Worm (Caenorhabditis elegans) whole organism, L2 larva: ENCODE data around the gene ctps-1.

Source experiments
- C34F6.9 ChIP-seq: fragments of 150-350 bp; optimal IDR thresholded peaks from 2 replicates; lab custom pipeline; 2014; ENCODE audit warnings: missing biosample characterization, missing genetic modification characterization
- F13H6.1 ChIP-seq: sonication (generic microtip); optimal IDR thresholded peaks from 2 replicates; lab custom pipeline; 2016; ENCODE audit warnings: missing genetic modification characterization, missing compliant biosample characterization
- R02D3.7 ChIP-seq: fragments of 150-350 bp; optimal IDR thresholded peaks from 2 replicates; lab custom pipeline; 2014; ENCODE audit warnings: missing biosample characterization, missing genetic modification characterization
- alr-1 ChIP-seq: fragments of 150-350 bp; optimal IDR thresholded peaks from 2 replicates; lab custom pipeline; 2014; ENCODE audit warnings: missing biosample characterization, missing genetic modification characterization
- blmp-1 ChIP-seq: sonication (generic microtip); optimal IDR thresholded peaks from 2 replicates; lab custom pipeline; 2017; ENCODE audit warnings: missing genetic modification characterization, mild to moderate bottlenecking, missing compliant biosample characterization, antibody characterized with exemption, moderate library complexity; ENCODE audit not compliant: insufficient read depth
- ceh-16 ChIP-seq: fragments of 150-350 bp; optimal IDR thresholded peaks from 2 replicates; lab custom pipeline; 2014; ENCODE audit warnings: missing biosample characterization, missing genetic modification characterization
- ceh-82 ChIP-seq: fragments of 150-350 bp; optimal IDR thresholded peaks from 2 replicates; lab custom pipeline; 2014; ENCODE audit warnings: missing biosample characterization, missing genetic modification characterization
- crh-2 ChIP-seq: sonication (generic microtip); optimal IDR thresholded peaks from 2 replicates; lab custom pipeline; 2017; ENCODE audit warnings: missing biosample characterization, missing genetic modification characterization
- dmd-4 ChIP-seq: sonication (generic microtip); optimal IDR thresholded peaks from 2 replicates; lab custom pipeline; 2017; ENCODE audit warnings: missing biosample characterization, missing genetic modification characterization
- elt-1 ChIP-seq: fragments of 150-350 bp; optimal IDR thresholded peaks from 2 replicates; lab custom pipeline; 2014; ENCODE audit warnings: missing biosample characterization, missing genetic modification characterization
- elt-3 ChIP-seq: sonication (generic microtip); optimal IDR thresholded peaks from 2 replicates; lab custom pipeline; 2017; ENCODE audit warnings: missing biosample characterization, missing genetic modification characterization
- fos-1 ChIP-seq: fragments of 150-350 bp; optimal IDR thresholded peaks from 2 replicates; lab custom pipeline; 2014; ENCODE audit warnings: missing biosample characterization, missing genetic modification characterization
- gmeb-1 ChIP-seq: fragments of 150-350 bp; optimal IDR thresholded peaks from 2 replicates; lab custom pipeline; 2014; ENCODE audit warnings: missing biosample characterization, missing genetic modification characterization
- lin-39 ChIP-seq: fragments of 150-350 bp; optimal IDR thresholded peaks from 2 replicates; lab custom pipeline; 2014; ENCODE audit warnings: missing biosample characterization, missing genetic modification reagents, missing genetic modification characterization
- lsy-2 ChIP-seq, 2 experiments: fragments of 150-350 bp in 1 of 2; sonication (generic microtip) in 1 of 2; optimal IDR thresholded peaks; 2 replicates each; lab custom pipeline; 2014 to 2017; ENCODE audit warnings: missing biosample characterization in 2 of 2, missing genetic modification characterization in 2 of 2
- mab-5 ChIP-seq: fragments of 150-350 bp; optimal IDR thresholded peaks from 2 replicates; lab custom pipeline; 2014; ENCODE audit warnings: missing biosample characterization, missing genetic modification characterization
- mbf-1 ChIP-seq: sonication (generic microtip); optimal IDR thresholded peaks from 2 replicates; lab custom pipeline; 2017; ENCODE audit warnings: missing biosample characterization, missing genetic modification characterization
- mdl-1 ChIP-seq, 2 experiments: fragments of 150-350 bp in 1 of 2; sonication (generic microtip) in 1 of 2; optimal IDR thresholded peaks; 2 replicates each; lab custom pipeline; 2017; ENCODE audit warnings: missing biosample characterization in 2 of 2, missing genetic modification characterization in 2 of 2
- nhr-10 ChIP-seq: sonication (generic microtip); optimal IDR thresholded peaks from 2 replicates; lab custom pipeline; 2017; ENCODE audit warnings: missing biosample characterization, missing genetic modification characterization
- nhr-12 ChIP-seq: fragments of 150-350 bp; optimal IDR thresholded peaks from 2 replicates; lab custom pipeline; 2014; ENCODE audit warnings: missing biosample characterization, missing genetic modification characterization
- nhr-129 ChIP-seq: fragments of 150-350 bp; optimal IDR thresholded peaks from 2 replicates; lab custom pipeline; 2014; ENCODE audit warnings: missing biosample characterization, missing genetic modification characterization
- nhr-21 ChIP-seq: fragments of 150-350 bp; optimal IDR thresholded peaks from 2 replicates; lab custom pipeline; 2014; ENCODE audit warnings: missing biosample characterization, missing genetic modification characterization
- nhr-237 ChIP-seq: fragments of 150-350 bp; optimal IDR thresholded peaks from 2 replicates; lab custom pipeline; 2014; ENCODE audit warnings: missing biosample characterization, missing genetic modification characterization
- nhr-25 ChIP-seq: fragments of 150-350 bp; sonication (generic microtip); optimal IDR thresholded peaks from 3 replicates; lab custom pipeline; 2014; ENCODE audit warnings: missing biosample characterization, missing genetic modification characterization
- nhr-6 ChIP-seq: fragments of 150-350 bp; optimal IDR thresholded peaks from 2 replicates; lab custom pipeline; 2014; ENCODE audit warnings: missing biosample characterization, missing genetic modification characterization
- sem-4 ChIP-seq: fragments of 150-350 bp; optimal IDR thresholded peaks from 2 replicates; lab custom pipeline; 2014; ENCODE audit warnings: missing biosample characterization, missing genetic modification reagents, missing genetic modification characterization
- sma-3 ChIP-seq: sonication (generic microtip); optimal IDR thresholded peaks from 2 replicates; lab custom pipeline; 2016; ENCODE audit warnings: missing genetic modification reagents, missing genetic modification characterization, missing compliant biosample characterization
- sma-9 ChIP-seq, 2 experiments: fragments of 150-350 bp in 1 of 2; sonication (generic microtip) in 1 of 2; optimal IDR thresholded peaks; 2 replicates each; lab custom pipeline; 2014 to 2016; ENCODE audit warnings: missing genetic modification characterization in 2 of 2, mild to moderate bottlenecking in 1 of 2, missing biosample characterization in 1 of 2, missing compliant biosample characterization in 1 of 2, missing genetic modification reagents in 1 of 2, moderate library complexity in 1 of 2
- snpc-4 ChIP-seq: fragments of 150-350 bp; optimal IDR thresholded peaks from 2 replicates; lab custom pipeline; 2014; ENCODE audit warnings: missing biosample characterization, missing genetic modification characterization
- unc-39 ChIP-seq: fragments of 150-350 bp; optimal IDR thresholded peaks from 2 replicates; lab custom pipeline; 2014; ENCODE audit warnings: missing biosample characterization, missing genetic modification characterization
- unc-55 ChIP-seq: fragments of 150-350 bp; sonication (generic microtip); optimal IDR thresholded peaks from 3 replicates; lab custom pipeline; 2014; ENCODE audit warnings: missing biosample characterization, missing genetic modification reagents, missing genetic modification characterization
- zag-1 ChIP-seq: fragments of 150-350 bp; optimal IDR thresholded peaks from 2 replicates; lab custom pipeline; 2014; ENCODE audit warnings: missing biosample characterization, missing genetic modification characterization
- ztf-11 ChIP-seq: sonication (generic microtip); optimal IDR thresholded peaks from 2 replicates; lab custom pipeline; 2017; ENCODE audit warnings: missing biosample characterization, missing genetic modification characterization

ctps-1 gene

DNA sequence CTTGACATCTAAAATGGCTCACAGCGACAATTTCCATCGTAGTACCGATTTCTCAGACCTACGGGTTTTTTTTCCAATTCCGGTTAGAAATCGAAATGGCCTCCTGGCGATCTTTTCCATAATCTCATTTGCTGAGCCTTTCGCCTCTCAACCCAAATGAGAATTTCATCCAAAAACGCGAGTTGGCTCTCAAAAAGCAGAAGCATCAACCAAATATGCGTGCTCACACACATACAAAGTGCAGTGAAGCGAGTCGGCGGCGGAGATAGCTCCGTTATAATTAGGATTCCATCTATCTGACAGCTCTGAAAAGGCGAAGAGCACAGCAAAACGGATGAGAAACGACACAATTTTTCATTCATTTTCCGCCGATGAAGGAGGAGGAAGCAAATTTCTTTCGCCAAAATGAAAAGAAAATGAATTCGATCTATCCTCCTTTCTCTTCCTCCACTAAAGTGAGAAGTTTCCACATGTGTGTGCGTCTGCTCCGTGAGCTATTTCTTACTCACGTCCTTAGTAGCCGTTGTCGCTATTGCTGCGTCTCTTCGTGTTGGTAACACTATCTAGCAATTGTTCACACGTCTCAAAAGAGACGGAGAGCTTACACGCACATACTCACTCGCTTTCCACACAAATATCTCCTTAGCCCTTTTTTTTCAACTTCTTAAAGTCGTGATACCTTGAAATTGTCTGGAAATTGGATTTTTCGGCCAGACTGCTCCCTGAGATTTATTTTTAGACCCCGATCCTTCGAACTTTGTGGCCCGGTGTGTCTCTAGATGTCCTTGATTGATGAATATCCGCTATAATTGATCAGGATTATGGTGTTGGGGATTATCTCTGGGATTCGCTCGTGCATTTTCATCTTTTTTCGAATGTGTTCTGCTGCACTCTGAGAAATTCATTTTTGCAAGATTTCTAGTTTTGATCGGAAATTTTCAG, 42.3 kb upstream of the ctps-1 start:
- no peak for TF ChIP-seq mdl-1 (tag; optimal IDR thresholded peaks at IDR 0.05; lab: Kevin White, UChicago)
- TF ChIP-seq crh-2 (tag; lab: Kevin White, UChicago) = no peak
- TF ChIP-seq zag-1 (tag; lab: Kevin White, UChicago) = no peak
- TF ChIP-seq F13H6.1 (tag; lab: Kevin White, UChicago) = no peak
- no peak for TF ChIP-seq dmd-4 (tag; lab: Kevin White, UChicago)
- no peak for TF ChIP-seq mbf-1 (tag; lab: Kevin White, UChicago)
- TF ChIP-seq nhr-129 = peak; percentile 26
- TF ChIP-seq unc-55 (GFP tag; lab: Kevin White, UChicago) = peak; percentile 77
- TF ChIP-seq nhr-25 = no peak
- no peak for TF ChIP-seq ceh-16 (tag; lab: Kevin White, UChicago)
- TF ChIP-seq alr-1 = no peak
- TF ChIP-seq sem-4 (tag; lab: Kevin White, UChicago) = no peak
- TF ChIP-seq elt-1 (tag; lab: Kevin White, UChicago) = no peak
- TF ChIP-seq C34F6.9 = peak; percentile 8

DNA sequence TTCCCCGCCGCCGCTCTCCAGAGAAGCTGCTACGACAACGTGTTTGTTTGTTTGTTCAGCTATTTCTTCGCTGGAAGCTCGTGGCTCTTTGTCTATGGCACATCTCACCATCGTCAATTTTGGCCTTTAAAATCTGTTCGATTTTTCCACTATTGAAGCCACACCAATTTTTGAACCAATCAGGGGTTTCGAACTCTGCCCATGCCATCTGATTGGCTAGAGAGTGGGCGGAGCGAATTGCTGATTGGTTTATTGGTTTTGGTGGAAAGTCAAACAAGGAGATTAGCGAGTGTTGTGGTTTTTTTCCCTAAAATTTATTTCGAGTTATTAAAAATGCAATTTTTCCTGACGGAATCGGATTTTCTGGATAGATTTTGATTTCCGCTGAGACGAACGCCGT, 38.5 kb upstream of the ctps-1 start:
- TF ChIP-seq nhr-12 (tag; lab: Kevin White, UChicago) (no peak), C34F6.9 (no peak), unc-55 (GFP tag; lab: Kevin White, UChicago) (no peak), ceh-82 (no peak), lsy-2 (tag; optimal IDR thresholded peaks at IDR 0.05; lab: Kevin White, UChicago) (no peak), blmp-1 (no peak), gmeb-1 (tag; lab: Kevin White, UChicago) (no peak), ceh-16 (tag; lab: Kevin White, UChicago) (no peak), fos-1 (no peak), elt-1 (tag; lab: Kevin White, UChicago) (no peak)

DNA sequence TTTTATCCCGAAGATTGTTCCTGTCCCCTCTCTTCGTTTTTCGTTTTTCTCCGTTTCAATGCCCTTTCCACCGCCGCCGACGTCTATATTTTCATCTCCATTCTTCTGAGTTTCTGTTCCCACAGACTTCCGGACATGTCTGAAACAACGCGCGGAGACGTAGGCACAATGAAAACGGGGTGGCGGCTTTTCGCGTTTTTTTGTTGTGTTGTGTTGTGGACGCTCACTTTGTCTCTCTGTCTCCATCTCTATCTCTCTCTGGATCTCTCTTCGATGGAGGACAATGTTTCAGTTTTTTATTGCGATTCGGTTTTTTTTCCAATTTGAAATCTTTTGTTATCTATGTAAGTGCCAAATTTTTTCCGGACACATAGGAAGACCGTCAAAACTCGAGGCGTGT, 34.7 kb upstream of the ctps-1 start:
- TF ChIP-seq nhr-6 (no peak), unc-55 (GFP tag; lab: Kevin White, UChicago) (peak; percentile 65), ceh-16 (tag; lab: Kevin White, UChicago) (no peak), ztf-11 (tag; lab: Kevin White, UChicago) (no peak)
- TF ChIP-seq, all 48 proteins: peak for 1

DNA sequence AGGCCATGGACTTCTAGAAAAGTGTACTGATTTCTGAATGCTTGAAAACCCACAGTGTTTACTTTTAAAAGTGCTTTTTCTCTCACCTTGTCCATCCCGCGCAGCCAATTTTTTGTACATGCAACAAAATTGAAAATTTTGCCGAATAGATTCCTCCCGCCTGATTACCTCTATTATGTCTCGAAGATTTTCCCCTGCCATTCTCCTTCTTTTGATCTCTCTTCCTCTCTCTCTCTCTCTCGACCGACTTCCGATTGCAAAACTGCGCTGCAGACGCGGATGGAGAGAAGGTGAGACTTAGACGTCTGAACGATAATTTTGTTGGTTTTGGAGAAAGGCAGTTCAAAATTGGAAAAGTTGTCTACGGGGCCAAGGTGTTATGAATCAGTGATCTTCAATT, 20.2 kb upstream of the ctps-1 start:
- no peak for TF ChIP-seq zag-1 (tag; lab: Kevin White, UChicago)
- no peak for TF ChIP-seq unc-55 (GFP tag; lab: Kevin White, UChicago)
- TF ChIP-seq nhr-237 = no peak
- peak; percentile 9 for TF ChIP-seq sma-9 (GFP tag; optimal IDR thresholded peaks at IDR 0.05; lab: Kevin White, UChicago)
- no peak for TF ChIP-seq sma-9 (tag; optimal IDR thresholded peaks at IDR 0.05; lab: Kevin White, UChicago)
- no peak for TF ChIP-seq R02D3.7 (tag; lab: Kevin White, UChicago)
- no peak for TF ChIP-seq nhr-10 (tag; lab: Kevin White, UChicago)
- TF ChIP-seq snpc-4 (tag; lab: Kevin White, UChicago) = no peak
- TF ChIP-seq blmp-1 = no peak
- no peak for TF ChIP-seq gmeb-1 (tag; lab: Kevin White, UChicago)
- TF ChIP-seq nhr-129 = peak; percentile 19
- no peak for TF ChIP-seq unc-39
- TF ChIP-seq fos-1 = no peak

DNA sequence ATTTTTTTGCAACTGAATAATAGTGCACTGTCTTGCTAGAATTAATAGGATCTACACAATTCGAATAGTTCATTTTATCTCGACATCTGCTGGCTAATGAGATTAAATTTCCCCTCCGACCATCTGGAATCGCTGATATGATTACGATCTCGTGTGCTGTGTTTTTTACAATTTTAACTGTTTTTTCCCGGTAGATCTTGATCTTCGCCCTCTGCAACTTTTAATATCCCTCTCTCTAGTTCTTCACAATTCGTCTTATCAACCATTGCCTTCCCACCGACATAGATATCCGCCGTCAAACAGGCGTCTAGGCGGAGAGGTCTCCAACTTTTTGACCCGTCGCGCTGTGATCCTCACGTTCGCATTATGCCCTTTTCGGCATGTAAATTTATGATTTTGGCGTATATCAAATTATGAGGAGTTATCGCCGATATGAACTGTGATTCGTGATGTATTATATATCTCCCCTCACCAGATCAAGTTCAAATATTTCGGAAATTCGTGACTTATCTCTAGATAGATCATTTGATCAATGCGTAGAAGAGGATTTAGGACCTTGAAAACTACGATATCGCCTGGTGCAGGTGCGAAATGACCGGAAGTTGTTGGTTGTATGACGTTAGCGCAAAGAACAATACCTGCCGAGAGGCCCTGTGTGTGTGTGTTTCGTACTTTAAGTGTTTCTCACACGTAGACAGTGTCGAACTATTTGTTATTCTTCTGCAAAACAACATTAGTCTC, 16.0 kb upstream of the ctps-1 start:
- peak; percentile 17 for TF ChIP-seq elt-1 (tag; lab: Kevin White, UChicago)
- TF ChIP-seq nhr-129 = peak; percentile 9
- TF ChIP-seq mbf-1 (tag; lab: Kevin White, UChicago) = no peak
- no peak for TF ChIP-seq mab-5 (tag; lab: Kevin White, UChicago)
- TF ChIP-seq sma-9 (GFP tag; optimal IDR thresholded peaks at IDR 0.05; lab: Kevin White, UChicago) = peak; percentile 43
- no peak for TF ChIP-seq sma-9 (tag; optimal IDR thresholded peaks at IDR 0.05; lab: Kevin White, UChicago)
- peak; percentile 56 for TF ChIP-seq nhr-25
- TF ChIP-seq sma-3 (GFP tag; lab: Kevin White, UChicago) = peak; percentile 25
- TF ChIP-seq lin-39 (tag; lab: Kevin White, UChicago) = no peak
- TF ChIP-seq nhr-21 (tag; lab: Kevin White, UChicago) = peak; percentile 76
- TF ChIP-seq elt-3 (tag; lab: Kevin White, UChicago) = peak; percentile 18
